Worm (Caenorhabditis elegans) whole organism, early embryonic: Measurements from ENCODE around the gene rin-1.

Experiments
- B0310.2 ChIP-seq: sonication (generic microtip); optimal IDR thresholded peaks from 2 replicates; lab custom pipeline; 2016; ENCODE audit warnings: mild to moderate bottlenecking, missing genetic modification characterization, missing compliant biosample characterization
- F13C5.2 ChIP-seq: sonication (generic microtip); optimal IDR thresholded peaks from 2 replicates; lab custom pipeline; 2017; ENCODE audit warnings: mild to moderate bottlenecking, missing genetic modification characterization, inconsistent platforms, missing compliant biosample characterization
- aly-1 ChIP-seq: sonication (generic microtip); optimal IDR thresholded peaks from 2 replicates; lab custom pipeline; 2016; ENCODE audit warnings: missing genetic modification characterization, missing compliant biosample characterization
- ama-1 ChIP-seq: fragments of 150-350 bp; optimal IDR thresholded peaks from 2 replicates; lab custom pipeline; 2014
- ceh-13 ChIP-seq: fragments of 200-800 bp; sonication (Bioruptor generic); optimal IDR thresholded peaks from 2 replicates; lab custom pipeline; 2018; ENCODE audit warnings: mild to moderate bottlenecking, missing genetic modification characterization, missing compliant biosample characterization
- ceh-36 ChIP-seq: sonication (generic microtip); optimal IDR thresholded peaks from 2 replicates; lab custom pipeline; 2016; ENCODE audit warnings: missing genetic modification characterization, inconsistent platforms, missing compliant biosample characterization
- ets-7 ChIP-seq: sonication (generic microtip); optimal IDR thresholded peaks from 2 replicates; lab custom pipeline; 2016; ENCODE audit warnings: missing genotype, missing genetic modification characterization, missing compliant biosample characterization
- flt-1 ChIP-seq: fragments of 200-800 bp; sonication (Bioruptor generic); IDR thresholded peaks from 2 replicates; pipeline ENCODE4 v1.3.6; 2022; ENCODE audit warnings: missing genetic modification characterization, missing compliant biosample characterization
- hmbx-1 ChIP-seq: sonication (generic microtip); optimal IDR thresholded peaks from 2 replicates; lab custom pipeline; 2016; ENCODE audit warnings: mild to moderate bottlenecking, missing genetic modification characterization, missing compliant biosample characterization
- hmg-4 ChIP-seq: fragments of 200-800 bp; sonication (Bioruptor generic); optimal IDR thresholded peaks from 2 replicates; lab custom pipeline; 2018; ENCODE audit warnings: mild to moderate bottlenecking, missing genetic modification characterization, missing compliant biosample characterization
- hnd-1 ChIP-seq: sonication (generic microtip); optimal IDR thresholded peaks from 2 replicates; lab custom pipeline; 2016; ENCODE audit warnings: missing genetic modification characterization, missing compliant biosample characterization
- pes-1 ChIP-seq: fragments of 200-800 bp; sonication (Bioruptor generic); IDR thresholded peaks from 2 replicates; pipeline ENCODE4 v1.3.6; 2022; ENCODE audit warnings: missing genetic modification reagents, missing genetic modification characterization, missing compliant biosample characterization
- scrt-1 ChIP-seq: fragments of 200-800 bp; sonication (Bioruptor generic); IDR thresholded peaks from 2 replicates; pipeline ENCODE4 v1.3.6; 2022; ENCODE audit warnings: missing genetic modification characterization, missing compliant biosample characterization
- sea-1 ChIP-seq: fragments of 200-800 bp; sonication (Bioruptor generic); conservative IDR thresholded peaks from 2 replicates; pipeline ENCODE4 v1.3.6; 2022; ENCODE audit warnings: missing genetic modification characterization, missing compliant biosample characterization
- tbx-11 ChIP-seq: fragments of 200-800 bp; sonication (Bioruptor generic); IDR thresholded peaks from 2 replicates; pipeline ENCODE4 v1.3.6; 2022; ENCODE audit warnings: missing genetic modification characterization, missing compliant biosample characterization
- tbx-37 ChIP-seq: fragments of 200-800 bp; sonication (Bioruptor generic); conservative IDR thresholded peaks from 2 replicates; pipeline ENCODE4 v1.3.6; 2022; ENCODE audit warnings: missing genetic modification reagents, missing genetic modification characterization, missing compliant biosample characterization
- tra-4 ChIP-seq: sonication (generic microtip); optimal IDR thresholded peaks from 2 replicates; lab custom pipeline; 2017; ENCODE audit warnings: missing genetic modification characterization, missing compliant biosample characterization

The rin-1 gene

ce11 chrV:14746975-14747374, 68.4 kb downstream of the rin-1 start:
- no peak for TF ChIP-seq aly-1
- TF ChIP-seq ceh-13 (GFP tag; lab: Kevin White, UChicago): no peak
- TF ChIP-seq hnd-1 (tag; lab: Kevin White, UChicago): no peak
- TF ChIP-seq hmg-4 (GFP tag; lab: Kevin White, UChicago): no peak
- no peak for TF ChIP-seq ets-7 (tag; lab: Kevin White, UChicago)
- TF ChIP-seq tra-4 (tag; lab: Kevin White, UChicago): no peak
- no peak for TF ChIP-seq F13C5.2
- TF ChIP-seq tbx-37 (GFP tag; lab: Robert Waterston, UW): no peak
- TF ChIP-seq scrt-1: no peak
- TF ChIP-seq B0310.2: no peak
- TF ChIP-seq tbx-11 (GFP tag; lab: Robert Waterston, UW): no peak
- no peak for TF ChIP-seq flt-1 (GFP tag; lab: Robert Waterston, UW)

- TF ChIP-seq scrt-1: no peak
- TF ChIP-seq ets-7 (tag; lab: Kevin White, UChicago): no peak
- no peak for TF ChIP-seq tbx-37 (GFP tag; lab: Robert Waterston, UW)
- no peak for TF ChIP-seq F13C5.2
- TF ChIP-seq tbx-11 (GFP tag; lab: Robert Waterston, UW): no peak
- no peak for TF ChIP-seq hnd-1 (tag; lab: Kevin White, UChicago)
- no peak for TF ChIP-seq ceh-13 (GFP tag; lab: Kevin White, UChicago)
- no peak for TF ChIP-seq ama-1 (lab: Kevin White, UChicago)
- no peak for TF ChIP-seq pes-1 (GFP tag; lab: Robert Waterston, UW)
- no peak for TF ChIP-seq hmbx-1 (tag; lab: Kevin White, UChicago)
- no peak for TF ChIP-seq flt-1 (GFP tag; lab: Robert Waterston, UW)
- TF ChIP-seq sea-1: no peak
- no peak for TF ChIP-seq aly-1
- TF ChIP-seq hmg-4 (GFP tag; lab: Kevin White, UChicago): no peak
- no peak for TF ChIP-seq ceh-36 (tag; lab: Kevin White, UChicago)
- no peak for TF ChIP-seq tra-4 (tag; lab: Kevin White, UChicago)
Measured at ce11 chrV:14744824-14745223, 70.6 kb downstream of the rin-1 start.

ce11 chrV:14741233-14741632, 74.2 kb downstream of the rin-1 start, which contains the start of gene Y50E8A.6:
Gene Y50E8A.6 (minus strand): TSS chrV:14741333.
- no peak for TF ChIP-seq hmg-4 (GFP tag; lab: Kevin White, UChicago)
- no peak for TF ChIP-seq tbx-11 (GFP tag; lab: Robert Waterston, UW)
- no peak for TF ChIP-seq hmbx-1 (tag; lab: Kevin White, UChicago)
- TF ChIP-seq B0310.2: no peak
- no peak for TF ChIP-seq flt-1 (GFP tag; lab: Robert Waterston, UW)
- no peak for TF ChIP-seq pes-1 (GFP tag; lab: Robert Waterston, UW)
- TF ChIP-seq ceh-13 (GFP tag; lab: Kevin White, UChicago): no peak
- TF ChIP-seq aly-1: no peak
- no peak for TF ChIP-seq ceh-36 (tag; lab: Kevin White, UChicago)

ce11 chrV:14736851-14737250, 78.5 kb downstream of the rin-1 start, which contains the start of gene Y50E8A.5:
Gene Y50E8A.5 (minus strand): TSS chrV:14736951.
- TF ChIP-seq hnd-1 (tag; lab: Kevin White, UChicago) (no peak), scrt-1 (no peak), ets-7 (tag; lab: Kevin White, UChicago) (no peak), tra-4 (tag; lab: Kevin White, UChicago) (no peak), tbx-37 (GFP tag; lab: Robert Waterston, UW) (no peak), flt-1 (GFP tag; lab: Robert Waterston, UW) (no peak), pes-1 (GFP tag; lab: Robert Waterston, UW) (no peak), ceh-36 (tag; lab: Kevin White, UChicago) (no peak), tbx-11 (GFP tag; lab: Robert Waterston, UW) (no peak), hmg-4 (GFP tag; lab: Kevin White, UChicago) (no peak), F13C5.2 (no peak), ama-1 (lab: Kevin White, UChicago) (no peak), sea-1 (no peak), hmbx-1 (tag; lab: Kevin White, UChicago) (no peak), aly-1 (no peak), ceh-13 (GFP tag; lab: Kevin White, UChicago) (no peak), B0310.2 (no peak)

- TF ChIP-seq hmbx-1 (tag; lab: Kevin White, UChicago) (no peak), tra-4 (tag; lab: Kevin White, UChicago) (no peak), ama-1 (lab: Kevin White, UChicago) (no peak), B0310.2 (no peak), tbx-11 (GFP tag; lab: Robert Waterston, UW) (no peak), flt-1 (GFP tag; lab: Robert Waterston, UW) (no peak), hmg-4 (GFP tag; lab: Kevin White, UChicago) (no peak), sea-1 (no peak)
Measured at ce11 chrV:14734187-14734765, 81.1 kb downstream of the rin-1 start, which contains the start of gene unc-61. Gene unc-61 (minus strand): TSS chrV:14734237.
